Fruit fly (Drosophila melanogaster): ENCODE results near the gene ND-75.

ND-75 gene

DNA sequence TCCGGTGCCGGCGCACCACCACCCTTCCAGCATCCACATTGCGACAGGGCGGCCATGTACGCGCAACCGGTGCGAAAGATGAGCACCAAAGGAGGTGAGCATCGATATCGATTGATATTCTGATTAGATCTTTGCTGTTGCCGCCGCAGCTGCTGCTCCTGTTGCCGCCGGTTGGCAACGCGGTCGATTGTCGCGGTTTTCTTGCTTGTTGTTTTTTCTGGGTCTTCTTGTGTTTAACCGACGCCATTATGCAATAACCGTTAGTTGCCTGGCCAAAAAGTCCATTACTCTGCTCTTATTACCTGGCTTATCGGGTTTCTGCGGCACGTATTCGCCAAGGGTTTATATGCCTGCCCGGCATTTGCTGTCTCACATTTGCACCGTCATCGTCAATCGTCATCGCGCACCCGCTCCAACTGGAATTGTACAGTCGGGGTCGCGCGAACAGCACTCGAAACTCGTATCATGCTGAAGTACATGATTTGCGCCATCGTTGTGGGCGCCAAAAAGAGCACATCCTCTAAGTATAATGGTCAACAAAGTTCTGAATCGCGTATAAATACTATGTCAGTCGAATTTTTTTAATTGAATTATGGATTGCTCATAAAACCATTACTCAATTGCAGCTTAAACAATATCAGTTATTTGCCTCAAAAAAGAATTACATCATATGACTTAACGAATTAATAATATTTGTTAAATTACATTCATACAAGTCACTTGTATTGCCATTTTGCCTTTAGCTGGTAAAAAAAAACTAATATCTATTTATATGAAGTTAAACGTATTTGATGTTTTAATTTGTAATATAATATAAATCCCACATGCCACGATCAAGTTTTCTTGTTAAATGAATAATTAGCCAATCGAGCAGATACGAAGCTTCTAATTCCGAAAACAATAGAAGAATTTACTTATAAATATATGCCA lies 7.3 kb downstream of the ND-75 start, which contains the start of gene sni (continued):
- TF ChIP-seq CG31388 (GFP tag; optimal IDR thresholded peaks at IDR 0.05), result no peak
- TF ChIP-seq B-H1 (GFP tag; IDR thresholded peaks at IDR 0.05), result no peak
- no peak for TF ChIP-seq pita (GFP tag; optimal IDR thresholded peaks at IDR 0.05)
- no peak for TF ChIP-seq chif (GFP tag; optimal IDR thresholded peaks at IDR 0.05)
- no peak for TF ChIP-seq Nf-YB (GFP tag; optimal IDR thresholded peaks at IDR 0.05)
- TF ChIP-seq CG2678 (tag; optimal IDR thresholded peaks at IDR 0.05), result peak; percentile 58
- no peak for TF ChIP-seq CG4404 (GFP tag; IDR thresholded peaks at IDR 0.05)
- peak; percentile 26; the same call in 1 of the 2 replicates for TF ChIP-seq Rfx (GFP tag; IDR thresholded peaks at IDR 0.05)
- 0 out of 2 replicates have a peak, but pooled peaks have one; percentile 26 for TF ChIP-seq rib (GFP tag; IDR thresholded peaks at IDR 0.05)
- no peak for TF ChIP-seq CG4617 (GFP tag; optimal IDR thresholded peaks at IDR 0.05; ENCODE audit: borderline replicate concordance)
- no peak for TF ChIP-seq sna (GFP tag; IDR thresholded peaks at IDR 0.05; ENCODE audit: partially characterized antibody)
- TF ChIP-seq CG11723 (GFP tag; optimal IDR thresholded peaks at IDR 0.05), result no peak
- TF ChIP-seq CG10979 (tag; optimal IDR thresholded peaks at IDR 0.05), result peak; percentile 17
- TF ChIP-seq CG30403 (GFP tag; optimal IDR thresholded peaks at IDR 0.05), result peak; percentile 9
- no peak for TF ChIP-seq HmgZ (tag; optimal IDR thresholded peaks at IDR 0.05)
- no peak for TF ChIP-seq CG3163 (GFP tag; optimal IDR thresholded peaks at IDR 0.05)
- TF ChIP-seq CG32772 (GFP tag; IDR thresholded peaks at IDR 0.05), result no peak
- no peak for TF ChIP-seq CG10543 (GFP tag; optimal IDR thresholded peaks at IDR 0.05)
- TF ChIP-seq CG7556 (GFP tag; optimal IDR thresholded peaks at IDR 0.05), result peak; percentile 34
- no peak for TF ChIP-seq NK7.1 (GFP tag; optimal IDR thresholded peaks at IDR 0.05)
- TF ChIP-seq MESR4 (GFP tag; optimal IDR thresholded peaks at IDR 0.05), result no peak
- no peak for TF ChIP-seq NFAT (GFP tag; IDR thresholded peaks at IDR 0.05)
- peak; percentile 19 for TF ChIP-seq CG12391 (tag; optimal IDR thresholded peaks at IDR 0.05)
- TF ChIP-seq zen2 (GFP tag; IDR thresholded peaks at IDR 0.05; ENCODE audit: partially characterized antibody), result 0 out of 3 replicates have a peak, but pooled peaks have one; percentile 13
- TF ChIP-seq CG8388 (GFP tag; optimal IDR thresholded peaks at IDR 0.05), result no peak
- no peak for TF ChIP-seq toy (GFP tag; IDR thresholded peaks at IDR 0.05)
- TF ChIP-seq CG13424 (tag; optimal IDR thresholded peaks at IDR 0.05), result peak; percentile 3
- no peak for TF ChIP-seq jumu (GFP tag; optimal IDR thresholded peaks at IDR 0.05)
- TF ChIP-seq CG8924 (tag; optimal IDR thresholded peaks at IDR 0.05), result no peak
- TF ChIP-seq vfl (GFP tag; optimal IDR thresholded peaks at IDR 0.05), result no peak
- no peak for TF ChIP-seq CG12942 (GFP tag; optimal IDR thresholded peaks at IDR 0.05)
- 0 out of 2 replicates have a peak, but pooled peaks have one; percentile 36 for TF ChIP-seq Atf6 (GFP tag; IDR thresholded peaks at IDR 0.05)
- peak; percentile 13 for TF ChIP-seq Hmr (GFP tag; optimal IDR thresholded peaks at IDR 0.05)
- TF ChIP-seq twi (tag; optimal IDR thresholded peaks at IDR 0.05), result no peak
- TF ChIP-seq CG7839 (tag; optimal IDR thresholded peaks at IDR 0.05), result peak; percentile 54

DNA sequence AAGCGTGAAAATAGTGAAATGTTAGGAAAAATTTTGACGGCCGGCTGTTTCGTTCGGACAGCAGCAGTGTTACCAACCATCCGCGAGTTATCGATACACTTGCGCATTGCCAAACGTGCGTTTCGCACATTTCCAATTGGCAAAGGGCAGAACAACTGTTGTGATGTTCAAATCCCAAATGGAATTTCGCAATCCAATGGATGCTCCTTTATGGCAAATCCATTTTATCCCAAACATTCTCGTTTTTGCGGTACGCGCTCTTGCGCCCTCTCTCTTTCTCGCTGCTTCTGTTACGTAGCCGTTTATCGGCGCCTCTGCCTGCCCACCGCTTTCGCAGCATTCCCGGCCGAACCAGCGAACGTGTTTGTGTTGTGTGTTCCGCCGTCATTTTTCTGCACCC lies 8.2 kb downstream of the ND-75 start:
- peak; percentile 42 for TF ChIP-seq pzg (GFP tag; optimal IDR thresholded peaks at IDR 0.05)
- TF ChIP-seq HLH4C (GFP tag; IDR thresholded peaks at IDR 0.05; ENCODE audit: partially characterized antibody), result peak; percentile 61
- no peak for TF ChIP-seq CG2129 (GFP tag; IDR thresholded peaks at IDR 0.05; ENCODE audit: partially characterized antibody)
- peak; percentile 39; the same call in 1 of the 3 replicates for TF ChIP-seq Doc3 (GFP tag; IDR thresholded peaks at IDR 0.05; ENCODE audit: partially characterized antibody)
- no peak for TF ChIP-seq CG8290 (GFP tag; optimal IDR thresholded peaks at IDR 0.05)
- TF ChIP-seq CG8290 (tag; optimal IDR thresholded peaks at IDR 0.05), result no peak
- peak; percentile 63 for TF ChIP-seq Dref (GFP tag; IDR thresholded peaks at IDR 0.05)
- TF ChIP-seq CG9437 (GFP tag; optimal IDR thresholded peaks at IDR 0.05), result peak; percentile 63
- peak; percentile 65 for TF ChIP-seq Med (GFP tag)
- 0 out of 4 replicates have a peak, but pooled peaks have one; percentile 47 for TF ChIP-seq chinmo (GFP tag; IDR thresholded peaks at IDR 0.05; ENCODE audit: partially characterized antibody)
- TF ChIP-seq unc-4 (GFP tag; IDR thresholded peaks at IDR 0.05; ENCODE audit: partially characterized antibody), result 0 out of 2 replicates have a peak, but pooled peaks have one; percentile 11
- peak; percentile 21 for TF ChIP-seq CG18599 (GFP tag; optimal IDR thresholded peaks at IDR 0.05)
- no peak for TF ChIP-seq Spps (tag; optimal IDR thresholded peaks at IDR 0.05)
- TF ChIP-seq sd (tag; optimal IDR thresholded peaks at IDR 0.05), result peak; percentile 28
